Fruit fly (Drosophila melanogaster) whole organism: ENCODE results near the gene CG31673.

Source experiments
- EcR ChIP-seq, 2 experiments: fragments of >200 bp; optimal IDR thresholded peaks; 2 replicates each; lab custom pipeline; 2017; ENCODE audit warnings: missing biosample characterization in 2 of 2, missing genetic modification characterization in 2 of 2, missing genetic modification reagents in 2 of 2
- pan ChIP-seq: fragments of >200 bp; optimal IDR thresholded peaks from 2 replicates; lab custom pipeline; 2017
- psq ChIP-seq: fragments of >200 bp; optimal IDR thresholded peaks from 2 replicates; lab custom pipeline; 2017

DNA sequence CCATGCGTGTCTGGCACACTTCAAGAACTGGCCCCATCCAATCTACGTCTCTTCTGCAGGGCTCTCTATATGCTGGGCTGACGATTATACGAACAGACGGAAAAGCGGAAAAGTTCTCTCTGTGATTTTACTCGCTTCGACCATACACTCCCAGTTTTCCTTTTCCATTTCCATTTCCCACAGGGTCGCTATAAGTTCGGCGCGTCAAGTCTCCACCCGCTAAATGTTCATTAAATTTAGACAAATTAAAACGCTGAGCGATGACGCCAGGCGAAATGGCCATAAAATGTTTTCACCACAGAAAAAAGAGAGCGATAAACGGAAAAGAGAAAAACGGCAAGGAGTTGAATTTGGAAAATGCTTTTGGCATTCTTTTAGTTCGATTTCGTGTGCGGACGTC is 38.0 kb downstream of the CG31673 start, which contains the start of gene CG31675:
- TF ChIP-seq psq (no peak), pan (lab: Kevin White, UChicago) (no peak), EcR (GFP tag; optimal IDR thresholded peaks at IDR 0.05; lab: Kevin White, UChicago) (no peak)
